Worm (Caenorhabditis elegans) whole organism, L4 larva: Measurements from ENCODE around the gene F13E6.2.

Experiments
- aly-2 ChIP-seq: sonication (generic microtip); optimal IDR thresholded peaks from 2 replicates; lab custom pipeline; 2018; ENCODE audit warnings: missing biosample characterization, missing genetic modification characterization
- ceh-28 ChIP-seq: fragments of 150-350 bp; optimal IDR thresholded peaks from 2 replicates; lab custom pipeline; 2014; ENCODE audit warnings: missing biosample characterization, missing genetic modification reagents, missing genetic modification characterization
- daf-8 ChIP-seq: fragments of 200-800 bp; sonication (Bioruptor generic); IDR thresholded peaks from 2 replicates; pipeline ENCODE4 v1.3.6; 2022; ENCODE audit warnings: missing genetic modification characterization, missing compliant biosample characterization
- fos-1 ChIP-seq: fragments of 150-350 bp; optimal IDR thresholded peaks from 2 replicates; lab custom pipeline; 2014; ENCODE audit warnings: missing biosample characterization, missing genetic modification characterization
- lin-1 ChIP-seq: fragments of 200-800 bp; sonication (Bioruptor generic); IDR thresholded peaks from 2 replicates; pipeline ENCODE4 v1.3.6; 2022; ENCODE audit warnings: missing genetic modification reagents, missing genetic modification characterization, missing compliant biosample characterization
- nhr-11 ChIP-seq: fragments of 150-350 bp; optimal IDR thresholded peaks from 2 replicates; lab custom pipeline; 2014; ENCODE audit warnings: missing biosample characterization, missing genetic modification characterization
- nhr-28 ChIP-seq: fragments of 150-350 bp; optimal IDR thresholded peaks from 2 replicates; lab custom pipeline; 2014; ENCODE audit warnings: missing biosample characterization, missing genetic modification characterization
- nhr-76 ChIP-seq: fragments of 150-350 bp; optimal IDR thresholded peaks from 2 replicates; lab custom pipeline; 2014; ENCODE audit warnings: missing biosample characterization, missing genetic modification characterization
- pha-4 ChIP-seq, 2 experiments: fragments of 150-350 bp in 1 of 2; fragments of 200-800 bp in 1 of 2; sonication (Bioruptor generic) in 1 of 2; IDR thresholded peaks in 1 of 2; optimal IDR thresholded peaks in 1 of 2; 2 replicates each; pipeline versions ENCODE4 v1.3.6 to Lab custom; 2014 to 2022; ENCODE audit warnings: missing genetic modification characterization in 2 of 2, missing genetic modification reagents in 2 of 2, missing biosample characterization in 1 of 2, missing compliant biosample characterization in 1 of 2
- snpc-4 ChIP-seq: fragments of 150-350 bp; optimal IDR thresholded peaks from 2 replicates; lab custom pipeline; 2014; ENCODE audit warnings: missing biosample characterization, missing genetic modification characterization
- unc-39 ChIP-seq: sonication (generic microtip); optimal IDR thresholded peaks from 2 replicates; lab custom pipeline; 2017; ENCODE audit warnings: missing biosample characterization, missing genetic modification characterization
- zag-1 ChIP-seq: fragments of 150-350 bp; optimal IDR thresholded peaks from 2 replicates; lab custom pipeline; 2014; ENCODE audit warnings: missing biosample characterization, missing genetic modification characterization
- ztf-11 ChIP-seq: fragments of 150-350 bp; optimal IDR thresholded peaks from 2 replicates; lab custom pipeline; 2014; ENCODE audit warnings: missing biosample characterization, missing genetic modification characterization

DNA sequence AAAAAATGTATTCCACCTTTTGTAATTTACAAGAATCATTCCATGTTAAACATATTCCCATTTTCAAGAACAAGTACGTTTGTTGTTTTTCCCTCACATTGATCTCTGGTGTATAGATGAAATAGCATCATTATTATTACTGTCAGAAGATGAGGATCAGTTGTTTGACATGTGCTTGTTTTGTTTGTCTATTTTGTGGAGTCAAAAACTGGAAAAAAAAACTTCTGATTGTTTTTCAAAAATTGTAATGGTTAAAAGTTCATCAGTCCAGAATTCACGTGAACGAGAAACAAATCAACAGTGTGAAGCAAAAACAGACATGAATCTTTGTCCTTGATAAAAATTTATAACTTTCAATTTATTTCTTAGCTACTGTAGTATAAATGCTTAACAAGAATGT is 43.1 kb downstream of the F13E6.2 start:
- TF ChIP-seq zag-1 (tag; lab: Kevin White, UChicago) (no peak), unc-39 (tag; lab: Kevin White, UChicago) (no peak), nhr-28 (no peak), nhr-11 (tag; lab: Kevin White, UChicago) (no peak), pha-4 (GFP tag; IDR thresholded peaks at IDR 0.05; lab: Robert Waterston, UW) (no peak), pha-4 (tag; optimal IDR thresholded peaks at IDR 0.05; lab: Kevin White, UChicago) (no peak), lin-1 (GFP tag; lab: Robert Waterston, UW) (no peak), nhr-76 (no peak), ztf-11 (tag; lab: Kevin White, UChicago) (no peak), daf-8 (GFP tag; lab: Robert Waterston, UW) (no peak), snpc-4 (tag; lab: Kevin White, UChicago) (no peak), aly-2 (tag; lab: Kevin White, UChicago) (no peak), fos-1 (tag; lab: Kevin White, UChicago) (no peak), ceh-28 (tag; lab: Kevin White, UChicago) (no peak)
